Worm (Caenorhabditis elegans) whole organism, L2 larva: ENCODE results near the gene fbxb-42.

Source experiments
- C34F6.9 ChIP-seq: fragments of 150-350 bp; optimal IDR thresholded peaks from 2 replicates; lab custom pipeline; 2014; ENCODE audit warnings: missing biosample characterization, missing genetic modification characterization
- F13H6.1 ChIP-seq: sonication (generic microtip); optimal IDR thresholded peaks from 2 replicates; lab custom pipeline; 2016; ENCODE audit warnings: missing genetic modification characterization, missing compliant biosample characterization
- R02D3.7 ChIP-seq: fragments of 150-350 bp; optimal IDR thresholded peaks from 2 replicates; lab custom pipeline; 2014; ENCODE audit warnings: missing biosample characterization, missing genetic modification characterization
- Y55F3AM.14 ChIP-seq: fragments of 200-800 bp; sonication (Bioruptor generic); optimal IDR thresholded peaks from 2 replicates; lab custom pipeline; 2018; ENCODE audit warnings: mild to moderate bottlenecking, missing genetic modification characterization, missing compliant biosample characterization
- ZK546.5 ChIP-seq: sonication (generic microtip); optimal IDR thresholded peaks from 2 replicates; lab custom pipeline; 2017; ENCODE audit warnings: missing biosample characterization, missing genetic modification characterization
- alr-1 ChIP-seq: fragments of 150-350 bp; optimal IDR thresholded peaks from 2 replicates; lab custom pipeline; 2014; ENCODE audit warnings: missing biosample characterization, missing genetic modification characterization
- aly-2 ChIP-seq: fragments of 150-350 bp; optimal IDR thresholded peaks from 2 replicates; lab custom pipeline; 2014; ENCODE audit warnings: missing biosample characterization, missing genetic modification characterization
- ama-1 ChIP-seq: fragments of 150-350 bp; optimal IDR thresholded peaks from 2 replicates; lab custom pipeline; 2018; ENCODE audit warnings: inconsistent platforms
- ceh-82 ChIP-seq: fragments of 150-350 bp; optimal IDR thresholded peaks from 2 replicates; lab custom pipeline; 2014; ENCODE audit warnings: missing biosample characterization, missing genetic modification characterization
- dmd-4 ChIP-seq: sonication (generic microtip); optimal IDR thresholded peaks from 2 replicates; lab custom pipeline; 2017; ENCODE audit warnings: missing biosample characterization, missing genetic modification characterization
- elt-3 ChIP-seq: sonication (generic microtip); optimal IDR thresholded peaks from 2 replicates; lab custom pipeline; 2017; ENCODE audit warnings: missing biosample characterization, missing genetic modification characterization
- fos-1 ChIP-seq: fragments of 150-350 bp; optimal IDR thresholded peaks from 2 replicates; lab custom pipeline; 2014; ENCODE audit warnings: missing biosample characterization, missing genetic modification characterization
- gmeb-1 ChIP-seq: fragments of 150-350 bp; optimal IDR thresholded peaks from 2 replicates; lab custom pipeline; 2014; ENCODE audit warnings: missing biosample characterization, missing genetic modification characterization
- lin-11 ChIP-seq: fragments of 150-350 bp; sonication (generic microtip); optimal IDR thresholded peaks from 2 replicates; lab custom pipeline; 2014; ENCODE audit warnings: missing biosample characterization, missing genetic modification characterization, inconsistent platforms, mixed read lengths
- lin-13 ChIP-seq: fragments of 150-350 bp; optimal IDR thresholded peaks from 2 replicates; lab custom pipeline; 2014; ENCODE audit warnings: missing biosample characterization, missing genetic modification reagents, missing genetic modification characterization
- lsy-2 ChIP-seq, 2 experiments: fragments of 150-350 bp in 1 of 2; sonication (generic microtip) in 1 of 2; optimal IDR thresholded peaks; 2 replicates each; lab custom pipeline; 2014 to 2017; ENCODE audit warnings: missing biosample characterization in 2 of 2, missing genetic modification characterization in 2 of 2
- mab-5 ChIP-seq: fragments of 150-350 bp; optimal IDR thresholded peaks from 2 replicates; lab custom pipeline; 2014; ENCODE audit warnings: missing biosample characterization, missing genetic modification characterization
- mbf-1 ChIP-seq: sonication (generic microtip); optimal IDR thresholded peaks from 2 replicates; lab custom pipeline; 2017; ENCODE audit warnings: missing biosample characterization, missing genetic modification characterization
- nhr-10 ChIP-seq: sonication (generic microtip); optimal IDR thresholded peaks from 2 replicates; lab custom pipeline; 2017; ENCODE audit warnings: missing biosample characterization, missing genetic modification characterization
- nhr-129 ChIP-seq: fragments of 150-350 bp; optimal IDR thresholded peaks from 2 replicates; lab custom pipeline; 2014; ENCODE audit warnings: missing biosample characterization, missing genetic modification characterization
- nhr-23 ChIP-seq: fragments of 150-350 bp; optimal IDR thresholded peaks from 2 replicates; lab custom pipeline; 2014; ENCODE audit warnings: missing biosample characterization, missing genetic modification reagents, missing genetic modification characterization
- nhr-237 ChIP-seq: fragments of 150-350 bp; optimal IDR thresholded peaks from 2 replicates; lab custom pipeline; 2014; ENCODE audit warnings: missing biosample characterization, missing genetic modification characterization
- nhr-25 ChIP-seq: fragments of 150-350 bp; sonication (generic microtip); optimal IDR thresholded peaks from 3 replicates; lab custom pipeline; 2014; ENCODE audit warnings: missing biosample characterization, missing genetic modification characterization
- nhr-6 ChIP-seq: fragments of 150-350 bp; optimal IDR thresholded peaks from 2 replicates; lab custom pipeline; 2014; ENCODE audit warnings: missing biosample characterization, missing genetic modification characterization
- nhr-77 ChIP-seq: fragments of 150-350 bp; optimal IDR thresholded peaks from 2 replicates; lab custom pipeline; 2014; ENCODE audit warnings: missing biosample characterization, missing genetic modification characterization
- sem-4 ChIP-seq: fragments of 150-350 bp; optimal IDR thresholded peaks from 2 replicates; lab custom pipeline; 2014; ENCODE audit warnings: missing biosample characterization, missing genetic modification reagents, missing genetic modification characterization
- sma-3 ChIP-seq: sonication (generic microtip); optimal IDR thresholded peaks from 2 replicates; lab custom pipeline; 2016; ENCODE audit warnings: missing genetic modification reagents, missing genetic modification characterization, missing compliant biosample characterization
- snpc-4 ChIP-seq: fragments of 150-350 bp; optimal IDR thresholded peaks from 2 replicates; lab custom pipeline; 2014; ENCODE audit warnings: missing biosample characterization, missing genetic modification characterization
- unc-39 ChIP-seq: fragments of 150-350 bp; optimal IDR thresholded peaks from 2 replicates; lab custom pipeline; 2014; ENCODE audit warnings: missing biosample characterization, missing genetic modification characterization
- unc-55 ChIP-seq: fragments of 150-350 bp; sonication (generic microtip); optimal IDR thresholded peaks from 3 replicates; lab custom pipeline; 2014; ENCODE audit warnings: missing biosample characterization, missing genetic modification reagents, missing genetic modification characterization
- zag-1 ChIP-seq: fragments of 150-350 bp; optimal IDR thresholded peaks from 2 replicates; lab custom pipeline; 2014; ENCODE audit warnings: missing biosample characterization, missing genetic modification characterization
- ztf-1 ChIP-seq: fragments of 200-800 bp; sonication (Bioruptor generic); conservative IDR thresholded peaks from 2 replicates; pipeline ENCODE4 v1.3.6; 2022; ENCODE audit warnings: missing genetic modification characterization, missing compliant biosample characterization
- ztf-11 ChIP-seq: sonication (generic microtip); optimal IDR thresholded peaks from 2 replicates; lab custom pipeline; 2017; ENCODE audit warnings: missing biosample characterization, missing genetic modification characterization

The fbxb-42 gene

DNA sequence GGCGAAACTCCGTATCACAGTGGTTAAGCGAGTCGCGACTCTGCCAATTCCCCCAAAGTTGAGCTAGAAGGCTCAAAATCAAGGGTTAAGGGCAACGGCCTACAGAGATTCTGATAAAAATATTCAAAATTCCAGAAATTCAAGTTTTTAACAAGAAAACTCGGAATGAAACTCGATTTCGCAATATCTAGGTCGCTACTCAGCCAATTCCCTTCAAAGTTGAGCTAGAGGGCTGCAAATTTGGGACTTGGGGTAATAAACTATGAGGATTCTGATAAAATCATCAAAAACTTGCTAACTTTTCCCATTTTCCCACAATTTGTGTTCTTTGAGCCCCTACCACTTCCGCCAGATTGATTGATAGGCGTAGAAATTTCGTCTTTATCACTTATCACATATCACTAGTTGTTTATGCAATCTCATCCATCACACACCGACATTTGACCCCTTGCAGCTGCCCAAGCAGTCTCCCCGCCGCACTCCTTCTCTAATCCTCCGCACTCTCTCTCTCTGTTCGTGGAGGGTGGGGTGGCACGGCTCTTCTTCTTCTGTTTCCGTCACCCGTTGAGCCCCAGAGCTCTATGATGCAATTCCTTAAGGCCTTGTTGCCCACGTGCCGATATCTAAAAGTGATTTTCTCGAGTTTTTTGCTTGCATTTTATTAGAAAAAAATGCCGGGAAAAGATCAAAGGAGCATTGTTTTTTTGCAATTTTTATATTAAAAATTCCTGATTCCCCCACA is 35.6 kb upstream of the fbxb-42 start (continued):
- TF ChIP-seq mbf-1 (tag; lab: Kevin White, UChicago) (no peak), ztf-11 (tag; lab: Kevin White, UChicago) (no peak), ZK546.5 (no peak), unc-39 (no peak), nhr-10 (no peak), fos-1 (no peak), elt-3 (tag; lab: Kevin White, UChicago) (no peak), aly-2 (no peak), nhr-77 (tag; lab: Kevin White, UChicago) (no peak), Y55F3AM.14 (GFP tag; lab: Kevin White, UChicago) (no peak), nhr-25 (tag; lab: Kevin White, UChicago) (no peak), nhr-6 (tag; lab: Kevin White, UChicago) (no peak)

DNA sequence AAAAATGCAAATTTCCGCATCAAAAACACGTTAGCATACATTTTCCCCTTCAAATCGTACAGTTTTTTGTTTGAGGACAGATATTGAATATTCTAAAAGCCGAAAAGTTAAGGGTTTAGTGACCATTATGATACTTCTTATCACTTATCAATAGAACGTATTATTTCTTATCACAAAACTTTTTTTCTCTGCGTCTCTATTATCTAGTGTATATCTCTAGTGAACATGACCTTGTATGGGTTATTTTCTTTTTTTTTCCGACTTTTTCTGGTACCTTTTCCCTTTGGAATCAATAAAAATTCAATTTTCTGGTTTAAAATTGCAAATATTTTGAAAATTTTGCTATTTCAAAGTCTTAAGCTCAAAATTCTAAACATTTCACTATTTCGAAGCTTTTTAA is 33.8 kb upstream of the fbxb-42 start:
- TF ChIP-seq unc-55 (GFP tag; lab: Kevin White, UChicago) (no peak), ztf-11 (tag; lab: Kevin White, UChicago) (no peak), C34F6.9 (tag; lab: Kevin White, UChicago) (no peak), ZK546.5 (no peak), Y55F3AM.14 (GFP tag; lab: Kevin White, UChicago) (no peak), fos-1 (peak; percentile 47)

DNA sequence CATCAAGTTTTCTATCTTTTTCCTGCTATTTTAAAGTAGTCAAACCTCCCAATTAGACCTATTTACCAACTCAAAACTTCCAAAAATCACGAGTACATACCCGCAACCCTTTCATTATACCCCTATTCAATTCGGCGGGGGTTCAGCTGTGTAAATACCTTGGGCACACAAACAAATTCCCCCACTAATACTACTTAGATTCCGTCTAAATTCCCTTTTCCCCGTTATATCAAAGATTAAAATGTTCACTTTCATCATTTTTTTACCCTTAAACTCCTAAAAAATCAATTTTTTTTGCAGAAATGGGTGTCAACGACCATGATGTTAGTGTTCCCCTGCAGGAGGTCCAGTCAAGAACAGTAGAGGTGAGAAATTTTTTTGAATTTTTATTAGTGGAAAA is 33.2 kb upstream of the fbxb-42 start, which contains the start of gene fdgt-1:
Gene fdgt-1 (plus strand): TSS at position 301 of the 400 bp plus-strand sequence.
- no peak for TF ChIP-seq lin-13 (GFP tag; lab: Kevin White, UChicago)
- TF ChIP-seq alr-1 (tag; lab: Kevin White, UChicago), result no peak
- no peak for TF ChIP-seq snpc-4 (tag; lab: Kevin White, UChicago)
- no peak for TF ChIP-seq elt-3 (tag; lab: Kevin White, UChicago)
- no peak for TF ChIP-seq mab-5 (tag; lab: Kevin White, UChicago)
- TF ChIP-seq nhr-129, result no peak
- no peak for TF ChIP-seq nhr-23 (tag; lab: Kevin White, UChicago)
- TF ChIP-seq R02D3.7 (tag; lab: Kevin White, UChicago), result no peak
- no peak for TF ChIP-seq sma-3 (GFP tag; lab: Kevin White, UChicago)
- no peak for TF ChIP-seq nhr-10
- no peak for TF ChIP-seq aly-2

DNA sequence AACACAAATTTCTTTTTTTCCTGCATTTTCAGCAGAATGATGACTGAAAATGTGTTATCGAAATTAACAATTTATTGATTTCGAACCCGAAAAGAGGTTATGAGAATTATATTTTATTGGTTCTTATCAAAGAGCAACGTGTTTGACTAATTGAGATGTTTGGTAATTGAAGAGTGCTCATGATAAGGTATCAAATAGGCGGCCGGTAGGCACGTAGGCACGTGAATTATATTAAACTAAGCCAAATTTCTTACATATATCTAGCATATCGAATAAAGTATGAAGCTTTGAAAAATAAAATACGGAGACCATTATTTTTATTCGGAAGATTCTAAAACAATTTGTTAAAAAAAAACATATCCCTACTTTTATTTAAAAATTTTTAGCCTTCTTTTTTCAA is 20.1 kb upstream of the fbxb-42 start, which contains the start of gene math-45:
Gene math-45 (minus strand): TSS at position 101 of the 400 bp plus-strand sequence.
- TF ChIP-seq aly-2 (no peak), ama-1 (lab: Kevin White, UChicago) (no peak), dmd-4 (tag; lab: Kevin White, UChicago) (no peak), ceh-82 (tag; lab: Kevin White, UChicago) (no peak), elt-3 (tag; lab: Kevin White, UChicago) (no peak), C34F6.9 (tag; lab: Kevin White, UChicago) (no peak), gmeb-1 (tag; lab: Kevin White, UChicago) (no peak), ZK546.5 (no peak), mbf-1 (tag; lab: Kevin White, UChicago) (no peak), nhr-237 (tag; lab: Kevin White, UChicago) (no peak), nhr-23 (tag; lab: Kevin White, UChicago) (no peak), lsy-2 (tag; optimal IDR thresholded peaks at IDR 0.05; lab: Kevin White, UChicago) (no peak), nhr-77 (tag; lab: Kevin White, UChicago) (no peak), sem-4 (tag; lab: Kevin White, UChicago) (no peak), ztf-1 (no peak)

- TF ChIP-seq nhr-10 (no peak), ceh-82 (tag; lab: Kevin White, UChicago) (no peak), lin-11 (tag; lab: Kevin White, UChicago) (no peak), Y55F3AM.14 (GFP tag; lab: Kevin White, UChicago) (no peak)
These were observed 18.5 kb upstream of the fbxb-42 start, which contains the start of gene Y51H7BR.8 for ce11 chrII:1518914-1519313. Gene Y51H7BR.8, plus strand, starts transcription at chrII:1519214.

DNA sequence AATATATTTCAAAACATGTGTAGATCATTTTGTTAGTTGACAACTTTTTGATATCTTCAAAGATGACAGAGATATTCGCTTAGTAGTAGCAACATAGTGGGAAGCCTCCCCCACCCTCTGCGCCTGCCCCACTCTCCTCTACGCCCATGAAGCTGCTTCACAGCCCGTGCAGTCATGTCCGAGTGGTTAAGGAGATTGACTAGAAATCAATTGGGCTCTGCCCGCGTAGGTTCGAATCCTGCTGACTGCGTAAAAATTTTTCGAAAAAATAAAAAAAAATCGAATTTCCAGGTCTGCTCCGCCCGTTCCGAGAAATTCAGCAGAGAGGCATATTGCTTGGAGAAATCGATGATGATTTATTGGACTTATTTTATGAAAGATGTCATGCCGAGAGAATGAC is 17.6 kb upstream of the fbxb-42 start:
- TF ChIP-seq F13H6.1 (tag; lab: Kevin White, UChicago) (peak; percentile 6), zag-1 (tag; lab: Kevin White, UChicago) (no peak), ztf-11 (tag; lab: Kevin White, UChicago) (no peak), dmd-4 (tag; lab: Kevin White, UChicago) (no peak), lsy-2 (tag; optimal IDR thresholded peaks at IDR 0.05; lab: Kevin White, UChicago) (peak; percentile 18 to 41), gmeb-1 (tag; lab: Kevin White, UChicago) (peak; percentile 20), unc-55 (GFP tag; lab: Kevin White, UChicago) (peak; percentile 41), fos-1 (peak; percentile 27), lin-13 (GFP tag; lab: Kevin White, UChicago) (peak; percentile 40), nhr-129 (peak; percentile 14), nhr-25 (tag; lab: Kevin White, UChicago) (no peak)
- TF ChIP-seq, all 48 proteins: peak for 7
